Worm (Caenorhabditis elegans) whole organism, late embryonic: ENCODE data around the gene C34C6.3.

Experiments
- C08G9.2 ChIP-seq: sonication (generic microtip); optimal IDR thresholded peaks from 2 replicates; lab custom pipeline; 2016; ENCODE audit warnings: mild to moderate bottlenecking, missing genetic modification characterization, moderate library complexity, missing compliant biosample characterization
- K09A11.1 ChIP-seq: sonication (generic microtip); optimal IDR thresholded peaks from 2 replicates; lab custom pipeline; 2017; ENCODE audit warnings: antibody characterized with exemption, mild to moderate bottlenecking, missing genetic modification characterization, missing compliant biosample characterization; ENCODE audit not compliant: insufficient read depth
- T23F11.4 ChIP-seq: fragments of 200-800 bp; sonication (Bioruptor generic); optimal IDR thresholded peaks from 2 replicates; lab custom pipeline; 2018; ENCODE audit warnings: mild to moderate bottlenecking, missing genetic modification characterization, missing compliant biosample characterization
- ceh-30 ChIP-seq: fragments of 150-350 bp; optimal IDR thresholded peaks from 2 replicates; lab custom pipeline; 2014; ENCODE audit warnings: missing biosample characterization, missing genetic modification characterization
- ceh-9 ChIP-seq: sonication (generic microtip); optimal IDR thresholded peaks from 2 replicates; lab custom pipeline; 2016; ENCODE audit warnings: mild to moderate bottlenecking, missing genetic modification characterization, inconsistent platforms, missing compliant biosample characterization
- dve-1 ChIP-seq: sonication (generic microtip); optimal IDR thresholded peaks from 2 replicates; lab custom pipeline; 2017; ENCODE audit warnings: antibody characterized with exemption, mild to moderate bottlenecking, missing genetic modification characterization, missing compliant biosample characterization
- elt-4 ChIP-seq: sonication (generic microtip); optimal IDR thresholded peaks from 2 replicates; lab custom pipeline; 2016; ENCODE audit warnings: missing genetic modification characterization, missing compliant biosample characterization
- fkh-10 ChIP-seq: fragments of 150-350 bp; optimal IDR thresholded peaks from 2 replicates; lab custom pipeline; 2014; ENCODE audit warnings: missing biosample characterization, missing genetic modification reagents, missing genetic modification characterization
- hlh-13 ChIP-seq: fragments of 200-800 bp; sonication (Bioruptor generic); optimal IDR thresholded peaks from 2 replicates; lab custom pipeline; 2018; ENCODE audit warnings: mild to moderate bottlenecking, missing genetic modification characterization, missing compliant biosample characterization
- pax-1 ChIP-seq: fragments of 150-350 bp; optimal IDR thresholded peaks from 2 replicates; lab custom pipeline; 2014; ENCODE audit warnings: missing biosample characterization, missing genetic modification characterization
- pqm-1 ChIP-seq: sonication (generic microtip); optimal IDR thresholded peaks from 2 replicates; lab custom pipeline; 2016; ENCODE audit warnings: missing genetic modification characterization, missing compliant biosample characterization
- sox-4 ChIP-seq: sonication (generic microtip); optimal IDR thresholded peaks from 2 replicates; lab custom pipeline; 2017; ENCODE audit warnings: mild to moderate bottlenecking, missing genetic modification characterization, inconsistent platforms, missing compliant biosample characterization

- TF ChIP-seq ceh-30 (tag; lab: Kevin White, UChicago) (no peak), pqm-1 (tag; lab: Kevin White, UChicago) (no peak), hlh-13 (GFP tag; lab: Kevin White, UChicago) (no peak), K09A11.1 (tag; lab: Kevin White, UChicago) (no peak), dve-1 (no peak), elt-4 (tag; lab: Kevin White, UChicago) (no peak), fkh-10 (GFP tag; lab: Kevin White, UChicago) (no peak), sox-4 (no peak), C08G9.2 (tag; lab: Kevin White, UChicago) (no peak), T23F11.4 (no peak), ceh-9 (tag; lab: Kevin White, UChicago) (no peak), pax-1 (tag; lab: Kevin White, UChicago) (no peak)
These were observed 10.1 kb downstream of the C34C6.3 start, which contains the start of gene sphk-1 for ce11 chrII:8701619-8702350.
